Worm (Caenorhabditis elegans): Measurements from ENCODE around the gene Y57A10B.7.

DNA sequence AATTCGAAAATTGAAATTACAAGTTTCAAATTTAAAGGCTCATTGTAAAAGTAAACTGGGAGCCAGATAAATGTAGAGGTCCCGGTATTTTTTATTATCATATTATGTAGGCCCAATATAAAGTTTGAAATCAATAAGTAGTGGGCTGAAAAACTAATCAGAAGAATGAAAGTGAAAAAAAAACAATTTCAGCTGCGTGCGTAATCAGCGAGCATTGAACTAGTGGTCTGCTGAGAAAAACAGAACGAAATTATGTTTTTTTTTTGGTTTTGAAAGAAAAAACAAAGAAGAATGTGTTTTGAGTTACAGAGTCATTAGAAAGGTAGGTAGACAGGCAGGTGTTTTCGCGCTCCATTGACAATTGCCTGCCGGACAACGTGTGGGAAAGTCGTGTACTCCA, 15.1 kb upstream of the Y57A10B.7 start, which contains the start of gene sre-31:
- TF ChIP-seq him-1 (tag; optimal IDR thresholded peaks at IDR 0.05) (no peak), W03F9.2 (tag; optimal IDR thresholded peaks at IDR 0.05) (no peak)
